Worm (Caenorhabditis elegans) whole organism, early embryonic: ENCODE data around the gene srh-2.

Experiments
- B0310.2 ChIP-seq: sonication (generic microtip); optimal IDR thresholded peaks from 2 replicates; lab custom pipeline; 2016; ENCODE audit warnings: mild to moderate bottlenecking, missing genetic modification characterization, missing compliant biosample characterization
- F13C5.2 ChIP-seq: sonication (generic microtip); optimal IDR thresholded peaks from 2 replicates; lab custom pipeline; 2017; ENCODE audit warnings: mild to moderate bottlenecking, missing genetic modification characterization, inconsistent platforms, missing compliant biosample characterization
- aly-1 ChIP-seq: sonication (generic microtip); optimal IDR thresholded peaks from 2 replicates; lab custom pipeline; 2016; ENCODE audit warnings: missing genetic modification characterization, missing compliant biosample characterization
- ama-1 ChIP-seq: fragments of 150-350 bp; optimal IDR thresholded peaks from 2 replicates; lab custom pipeline; 2014
- ceh-13 ChIP-seq: fragments of 200-800 bp; sonication (Bioruptor generic); optimal IDR thresholded peaks from 2 replicates; lab custom pipeline; 2018; ENCODE audit warnings: mild to moderate bottlenecking, missing genetic modification characterization, missing compliant biosample characterization
- ceh-36 ChIP-seq: sonication (generic microtip); optimal IDR thresholded peaks from 2 replicates; lab custom pipeline; 2016; ENCODE audit warnings: missing genetic modification characterization, inconsistent platforms, missing compliant biosample characterization
- ets-7 ChIP-seq: sonication (generic microtip); optimal IDR thresholded peaks from 2 replicates; lab custom pipeline; 2016; ENCODE audit warnings: missing genotype, missing genetic modification characterization, missing compliant biosample characterization
- flt-1 ChIP-seq: fragments of 200-800 bp; sonication (Bioruptor generic); IDR thresholded peaks from 2 replicates; pipeline ENCODE4 v1.3.6; 2022; ENCODE audit warnings: missing genetic modification characterization, missing compliant biosample characterization
- hmbx-1 ChIP-seq: sonication (generic microtip); optimal IDR thresholded peaks from 2 replicates; lab custom pipeline; 2016; ENCODE audit warnings: mild to moderate bottlenecking, missing genetic modification characterization, missing compliant biosample characterization
- hmg-4 ChIP-seq: fragments of 200-800 bp; sonication (Bioruptor generic); optimal IDR thresholded peaks from 2 replicates; lab custom pipeline; 2018; ENCODE audit warnings: mild to moderate bottlenecking, missing genetic modification characterization, missing compliant biosample characterization
- hnd-1 ChIP-seq: sonication (generic microtip); optimal IDR thresholded peaks from 2 replicates; lab custom pipeline; 2016; ENCODE audit warnings: missing genetic modification characterization, missing compliant biosample characterization
- pes-1 ChIP-seq: fragments of 200-800 bp; sonication (Bioruptor generic); IDR thresholded peaks from 2 replicates; pipeline ENCODE4 v1.3.6; 2022; ENCODE audit warnings: missing genetic modification reagents, missing genetic modification characterization, missing compliant biosample characterization
- scrt-1 ChIP-seq: fragments of 200-800 bp; sonication (Bioruptor generic); IDR thresholded peaks from 2 replicates; pipeline ENCODE4 v1.3.6; 2022; ENCODE audit warnings: missing genetic modification characterization, missing compliant biosample characterization
- sea-1 ChIP-seq: fragments of 200-800 bp; sonication (Bioruptor generic); conservative IDR thresholded peaks from 2 replicates; pipeline ENCODE4 v1.3.6; 2022; ENCODE audit warnings: missing genetic modification characterization, missing compliant biosample characterization
- tbx-11 ChIP-seq: fragments of 200-800 bp; sonication (Bioruptor generic); IDR thresholded peaks from 2 replicates; pipeline ENCODE4 v1.3.6; 2022; ENCODE audit warnings: missing genetic modification characterization, missing compliant biosample characterization
- tbx-37 ChIP-seq: fragments of 200-800 bp; sonication (Bioruptor generic); conservative IDR thresholded peaks from 2 replicates; pipeline ENCODE4 v1.3.6; 2022; ENCODE audit warnings: missing genetic modification reagents, missing genetic modification characterization, missing compliant biosample characterization
- tra-4 ChIP-seq: sonication (generic microtip); optimal IDR thresholded peaks from 2 replicates; lab custom pipeline; 2017; ENCODE audit warnings: missing genetic modification characterization, missing compliant biosample characterization

srh-2 gene

ce11 chrV:694625-695024, 33.5 kb upstream of the srh-2 start, which contains the start of gene srj-53:
srj-53 (minus strand) TSS chrV:694725.
- TF ChIP-seq tbx-11 (GFP tag; lab: Robert Waterston, UW) (no peak), hmg-4 (GFP tag; lab: Kevin White, UChicago) (no peak), ama-1 (lab: Kevin White, UChicago) (no peak), pes-1 (GFP tag; lab: Robert Waterston, UW) (no peak), ets-7 (tag; lab: Kevin White, UChicago) (no peak), ceh-36 (tag; lab: Kevin White, UChicago) (no peak), flt-1 (no peak), B0310.2 (tag; lab: Kevin White, UChicago) (no peak), aly-1 (tag; lab: Kevin White, UChicago) (no peak), hnd-1 (tag; lab: Kevin White, UChicago) (no peak), sea-1 (no peak), tbx-37 (GFP tag; lab: Robert Waterston, UW) (no peak), ceh-13 (GFP tag; lab: Kevin White, UChicago) (no peak)

ce11 chrV:695914-696313, 32.2 kb upstream of the srh-2 start, which contains the start of gene srj-52:
srj-52 (minus strand) TSS chrV:696014.
- TF ChIP-seq scrt-1 (GFP tag; lab: Robert Waterston, UW) (no peak), hmg-4 (GFP tag; lab: Kevin White, UChicago) (no peak), hmbx-1 (tag; lab: Kevin White, UChicago) (no peak), hnd-1 (tag; lab: Kevin White, UChicago) (no peak), tbx-11 (GFP tag; lab: Robert Waterston, UW) (no peak)

ce11 chrV:699051-699450, 29.1 kb upstream of the srh-2 start:
- TF ChIP-seq tra-4 (tag; lab: Kevin White, UChicago) (no peak), ceh-36 (tag; lab: Kevin White, UChicago) (no peak), scrt-1 (GFP tag; lab: Robert Waterston, UW) (no peak), B0310.2 (tag; lab: Kevin White, UChicago) (no peak)

- TF ChIP-seq ceh-13 (GFP tag; lab: Kevin White, UChicago) = no peak
- no peak for TF ChIP-seq tbx-11 (GFP tag; lab: Robert Waterston, UW)
- TF ChIP-seq B0310.2 (tag; lab: Kevin White, UChicago) = no peak
- TF ChIP-seq hmg-4 (GFP tag; lab: Kevin White, UChicago) = no peak
- TF ChIP-seq tbx-37 (GFP tag; lab: Robert Waterston, UW) = no peak
- no peak for TF ChIP-seq F13C5.2 (tag; lab: Kevin White, UChicago)
- TF ChIP-seq hnd-1 (tag; lab: Kevin White, UChicago) = no peak
- no peak for TF ChIP-seq tra-4 (tag; lab: Kevin White, UChicago)
Observed at ce11 chrV:699489-700129, 28.5 kb upstream of the srh-2 start, which contains the start of the genes ugt-29 and srx-5. ugt-29 (minus strand) TSS chrV:699589. srx-5 (plus strand) TSS chrV:700079.

- TF ChIP-seq pes-1 (GFP tag; lab: Robert Waterston, UW) (no peak), ama-1 (lab: Kevin White, UChicago) (no peak), aly-1 (tag; lab: Kevin White, UChicago) (no peak), tbx-37 (GFP tag; lab: Robert Waterston, UW) (no peak), ets-7 (tag; lab: Kevin White, UChicago) (no peak), F13C5.2 (tag; lab: Kevin White, UChicago) (no peak), ceh-36 (tag; lab: Kevin White, UChicago) (no peak), hmbx-1 (tag; lab: Kevin White, UChicago) (no peak), tbx-11 (GFP tag; lab: Robert Waterston, UW) (no peak), tra-4 (tag; lab: Kevin White, UChicago) (no peak)
Observed at ce11 chrV:702260-702659, 25.8 kb upstream of the srh-2 start, which contains the start of gene srbc-37. srbc-37 (plus strand) TSS chrV:702560.

ce11 chrV:706449-706848, 21.7 kb upstream of the srh-2 start:
- TF ChIP-seq flt-1 = peak; percentile 37; the same call in 1 of the 2 replicates
- TF ChIP-seq scrt-1 (GFP tag; lab: Robert Waterston, UW) = peak; percentile 68; the same call in 1 of the 2 replicates
- peak; percentile 27; the same call in 1 of the 2 replicates for TF ChIP-seq tbx-11 (GFP tag; lab: Robert Waterston, UW)
- TF ChIP-seq tbx-37 (GFP tag; lab: Robert Waterston, UW) = 0 out of 2 replicates have a peak, but pooled peaks have one; percentile 4
- TF ChIP-seq pes-1 (GFP tag; lab: Robert Waterston, UW) = peak; percentile 78

- TF ChIP-seq sea-1 (no peak), flt-1 (no peak), B0310.2 (tag; lab: Kevin White, UChicago) (no peak), ceh-36 (tag; lab: Kevin White, UChicago) (no peak), tra-4 (tag; lab: Kevin White, UChicago) (no peak), tbx-37 (GFP tag; lab: Robert Waterston, UW) (no peak), pes-1 (GFP tag; lab: Robert Waterston, UW) (no peak), hmbx-1 (tag; lab: Kevin White, UChicago) (no peak), ceh-13 (GFP tag; lab: Kevin White, UChicago) (no peak), hnd-1 (tag; lab: Kevin White, UChicago) (no peak), ama-1 (lab: Kevin White, UChicago) (no peak), ets-7 (tag; lab: Kevin White, UChicago) (no peak), F13C5.2 (tag; lab: Kevin White, UChicago) (no peak), aly-1 (tag; lab: Kevin White, UChicago) (no peak), tbx-11 (GFP tag; lab: Robert Waterston, UW) (no peak), scrt-1 (GFP tag; lab: Robert Waterston, UW) (no peak)
Observed at ce11 chrV:706918-707317, 21.2 kb upstream of the srh-2 start, which contains the start of gene srbc-38. srbc-38 (plus strand) TSS chrV:707218.
